Worm (Caenorhabditis elegans): ENCODE data around the gene C53A5.17.

Gene C53A5.17

ce11 chrV:14523788-14524582 is 3.1 kb upstream of the C53A5.17 start, which contains the start of gene ril-1:
Gene ril-1, minus strand, starts transcription at chrV:14524129.
- TF ChIP-seq unc-39 (tag; optimal IDR thresholded peaks at IDR 0.05) (no peak), ztf-11 (tag; optimal IDR thresholded peaks at IDR 0.05) (no peak), sptf-1 (tag; optimal IDR thresholded peaks at IDR 0.05) (peak; percentile 58), unc-120 (tag; optimal IDR thresholded peaks at IDR 0.05; ENCODE audit: poor library complexity, severe bottlenecking) (peak; percentile 37), ceh-83 (GFP tag; optimal IDR thresholded peaks at IDR 0.05) (no peak), pha-4 (tag; optimal IDR thresholded peaks at IDR 0.05) (no peak), elt-1 (tag; optimal IDR thresholded peaks at IDR 0.05; ENCODE audit: borderline replicate concordance, insufficient read depth) (peak; percentile 14), lsy-2 (tag; optimal IDR thresholded peaks at IDR 0.05) (peak; percentile 58), hlh-1 (tag; optimal IDR thresholded peaks at IDR 0.05) (peak; percentile 23), ces-1 (GFP tag; optimal IDR thresholded peaks at IDR 0.05) (no peak), unc-62 (GFP tag; optimal IDR thresholded peaks at IDR 0.05) (no peak), M03D4.4 (tag; optimal IDR thresholded peaks at IDR 0.05) (peak; percentile 63), cnd-1 (tag; optimal IDR thresholded peaks at IDR 0.05) (peak; percentile 28), nhr-12 (tag; optimal IDR thresholded peaks at IDR 0.05) (no peak), bed-3 (GFP tag; optimal IDR thresholded peaks at IDR 0.05) (no peak), snpc-4 (tag; optimal IDR thresholded peaks at IDR 0.05) (no peak), tbx-8 (GFP tag; optimal IDR thresholded peaks at IDR 0.05) (peak; percentile 20), ceh-43 (GFP tag; optimal IDR thresholded peaks at IDR 0.05) (peak; percentile 52), nhr-237 (tag; optimal IDR thresholded peaks at IDR 0.05) (no peak), nhr-2 (tag; optimal IDR thresholded peaks at IDR 0.05) (no peak), mab-5 (tag; optimal IDR thresholded peaks at IDR 0.05) (no peak), nhr-76 (tag; optimal IDR thresholded peaks at IDR 0.05) (no peak), lin-13 (tag; optimal IDR thresholded peaks at IDR 0.05) (no peak), zip-8 (tag; optimal IDR thresholded peaks at IDR 0.05) (no peak), blmp-1 (tag; optimal IDR thresholded peaks at IDR 0.05) (peak; percentile 1), drap-1 (GFP tag; optimal IDR thresholded peaks at IDR 0.05) (peak; percentile 73), ham-2 (GFP tag; optimal IDR thresholded peaks at IDR 0.05) (no peak), sem-2 (GFP tag; optimal IDR thresholded peaks at IDR 0.05) (no peak), ceh-39 (tag; optimal IDR thresholded peaks at IDR 0.05) (no peak), flh-1 (GFP tag; optimal IDR thresholded peaks at IDR 0.05) (peak; percentile 1), lin-32 (GFP tag; optimal IDR thresholded peaks at IDR 0.05) (no peak), mep-1 (tag; optimal IDR thresholded peaks at IDR 0.05) (peak; percentile 19), nhr-28 (tag; optimal IDR thresholded peaks at IDR 0.05) (no peak), elt-3 (tag; optimal IDR thresholded peaks at IDR 0.05) (no peak), mls-2 (tag; optimal IDR thresholded peaks at IDR 0.05) (no peak)

ce11 chrV:14523105-14523504 is 2.2 kb upstream of the C53A5.17 start, which contains the start of gene C53A5.2:
Gene C53A5.2, minus strand, starts transcription at chrV:14523205.
- no peak for TF ChIP-seq M03D4.4 (tag; optimal IDR thresholded peaks at IDR 0.05)
- no peak for TF ChIP-seq ceh-83 (GFP tag; optimal IDR thresholded peaks at IDR 0.05)
- TF ChIP-seq nhr-76 (tag; optimal IDR thresholded peaks at IDR 0.05) = no peak

- TF ChIP-seq nhr-237 (tag; optimal IDR thresholded peaks at IDR 0.05) (no peak), nhr-76 (tag; optimal IDR thresholded peaks at IDR 0.05) (no peak), bed-3 (GFP tag; optimal IDR thresholded peaks at IDR 0.05) (no peak), unc-62 (GFP tag; optimal IDR thresholded peaks at IDR 0.05) (no peak), nhr-12 (tag; optimal IDR thresholded peaks at IDR 0.05) (no peak), lin-32 (GFP tag; optimal IDR thresholded peaks at IDR 0.05) (no peak)
Measured at ce11 chrV:14522514-14522913, 1.6 kb upstream of the C53A5.17 start, which contains the start of gene C53A5.16. Gene C53A5.16, minus strand, starts transcription at chrV:14522614.

- TF ChIP-seq unc-120 (tag; optimal IDR thresholded peaks at IDR 0.05; ENCODE audit: poor library complexity, severe bottlenecking) (no peak), nhr-12 (tag; optimal IDR thresholded peaks at IDR 0.05) (no peak), lin-32 (GFP tag; optimal IDR thresholded peaks at IDR 0.05) (no peak), zip-8 (tag; optimal IDR thresholded peaks at IDR 0.05) (no peak)
Measured at ce11 chrV:14519268-14519667, 1.6 kb downstream of the C53A5.17 start, which contains the start of gene R02D5.8. Gene R02D5.8, minus strand, starts transcription at chrV:14519368.
